Worm (Caenorhabditis elegans) whole organism, L1 larva: ENCODE measurements around the gene Y52E8A.6.

Experiments
- ces-1 ChIP-seq: fragments of 150-350 bp; optimal IDR thresholded peaks from 2 replicates; lab custom pipeline; 2014; ENCODE audit warnings: missing biosample characterization, missing genetic modification reagents, missing genetic modification characterization
- nhr-11 ChIP-seq: fragments of 150-350 bp; optimal IDR thresholded peaks from 2 replicates; lab custom pipeline; 2014; ENCODE audit warnings: missing biosample characterization, missing genetic modification characterization
- nhr-20 ChIP-seq: sonication (generic microtip); optimal IDR thresholded peaks from 2 replicates; lab custom pipeline; 2016; ENCODE audit warnings: mild to moderate bottlenecking, missing genetic modification characterization, missing compliant biosample characterization
- nhr-28 ChIP-seq: fragments of 150-350 bp; optimal IDR thresholded peaks from 2 replicates; lab custom pipeline; 2014; ENCODE audit warnings: missing biosample characterization, missing genetic modification characterization
- pqm-1 ChIP-seq: sonication (generic microtip); optimal IDR thresholded peaks from 3 replicates; lab custom pipeline; 2017; ENCODE audit warnings: missing biosample characterization, missing genetic modification characterization
- swsn-7 ChIP-seq: sonication (generic microtip); optimal IDR thresholded peaks from 2 replicates; lab custom pipeline; 2016; ENCODE audit warnings: missing genetic modification characterization, missing compliant biosample characterization
- unc-130 ChIP-seq: fragments of 150-350 bp; optimal IDR thresholded peaks from 2 replicates; lab custom pipeline; 2017; ENCODE audit warnings: missing biosample characterization, missing genetic modification characterization, inconsistent platforms
- ztf-4 ChIP-seq: fragments of 150-350 bp; optimal IDR thresholded peaks from 2 replicates; lab custom pipeline; 2014; ENCODE audit warnings: missing biosample characterization, missing genetic modification characterization

DNA sequence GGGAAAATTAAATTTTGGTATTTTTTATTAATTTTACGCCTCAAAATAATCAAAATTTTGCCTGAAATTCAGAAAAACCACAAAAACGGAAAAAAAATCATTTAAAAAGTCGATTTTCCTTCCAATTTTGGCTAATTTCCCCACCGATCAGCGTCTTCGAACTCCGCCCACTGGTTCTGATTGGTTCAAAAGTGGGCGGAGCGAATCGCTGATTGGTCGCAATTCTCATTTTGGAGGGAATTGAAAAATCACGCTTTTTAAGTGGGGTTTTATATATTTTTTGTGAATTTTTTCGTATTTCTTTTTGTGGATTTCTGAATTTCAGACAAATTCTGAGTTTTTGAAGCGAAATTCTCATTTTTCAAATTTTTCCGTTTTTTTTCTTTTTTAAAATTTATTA, 32.8 kb downstream of the Y52E8A.6 start:
- no peak for TF ChIP-seq nhr-28 (tag; lab: Kevin White, UChicago)
- TF ChIP-seq ces-1: no peak
- no peak for TF ChIP-seq swsn-7
- TF ChIP-seq unc-130 (tag; lab: Kevin White, UChicago): no peak
- no peak for TF ChIP-seq nhr-20 (tag; lab: Kevin White, UChicago)
- TF ChIP-seq pqm-1 (tag; lab: Kevin White, UChicago): no peak
- TF ChIP-seq nhr-11 (tag; lab: Kevin White, UChicago): no peak
- TF ChIP-seq ztf-4 (tag; lab: Kevin White, UChicago): no peak
